Worm (Caenorhabditis elegans) whole organism, L3 larva: ENCODE data around the gene hil-2.

ENCODE experiments used
- ceh-82 ChIP-seq: fragments of 150-350 bp; optimal IDR thresholded peaks from 2 replicates; lab custom pipeline; 2014; ENCODE audit warnings: missing biosample characterization, missing genetic modification characterization
- skn-1 ChIP-seq: fragments of 150-350 bp; optimal IDR thresholded peaks from 2 replicates; lab custom pipeline; 2014; ENCODE audit warnings: missing biosample characterization, missing genetic modification characterization
- zag-1 ChIP-seq: fragments of 150-350 bp; optimal IDR thresholded peaks from 2 replicates; lab custom pipeline; 2014; ENCODE audit warnings: missing biosample characterization, missing genetic modification characterization

DNA sequence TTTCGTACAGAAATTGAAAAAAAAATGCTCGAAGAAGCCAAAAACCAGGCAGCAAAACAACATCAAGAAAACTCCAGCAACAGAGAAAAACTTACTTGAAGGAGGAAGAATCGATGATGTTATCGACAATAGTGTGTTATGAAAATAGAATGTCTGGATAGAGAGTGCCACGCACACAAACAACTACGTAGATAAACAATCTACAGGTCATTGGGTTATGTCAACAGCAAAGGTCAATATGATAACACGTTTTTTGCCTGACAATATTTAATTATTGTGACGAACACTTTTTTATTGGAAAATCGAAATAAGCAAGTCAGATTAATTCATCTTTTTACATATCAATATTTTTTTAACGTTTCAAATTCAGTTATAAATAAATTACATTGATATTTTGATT, 14.6 kb upstream of the hil-2 start, which contains the start of gene sams-5:
- no peak for TF ChIP-seq skn-1 (tag; lab: Kevin White, UChicago)
- no peak for TF ChIP-seq zag-1 (tag; lab: Kevin White, UChicago)
- no peak for TF ChIP-seq ceh-82 (tag; lab: Kevin White, UChicago)
